Worm (Caenorhabditis elegans): ENCODE measurements around the gene thn-5.
"Not testable (repeated sequence)": the region's sequence is repeated elsewhere in the genome, so short reads cannot be mapped to it uniquely, and the experiment has no call there.

ce11 chrIV:5261786-5262185 lies 31.2 kb downstream of the thn-5 start:
- TF ChIP-seq F22D6.2 (tag; optimal IDR thresholded peaks at IDR 0.05); bed-2 (GFP tag; IDR thresholded peaks at IDR 0.05); sea-2 (GFP tag; IDR thresholded peaks at IDR 0.05); let-526 (GFP tag; IDR thresholded peaks at IDR 0.05); pha-4 (tag; optimal IDR thresholded peaks at IDR 0.05); F23B12.7 (tag; optimal IDR thresholded peaks at IDR 0.05; ENCODE audit: insufficient read depth); nhr-179 (tag; optimal IDR thresholded peaks at IDR 0.05); mel-28 (tag; optimal IDR thresholded peaks at IDR 0.05; ENCODE audit: borderline replicate concordance); B0035.1 (tag; optimal IDR thresholded peaks at IDR 0.05); tlf-1 (GFP tag; optimal IDR thresholded peaks at IDR 0.05); ztf-28 (GFP tag; IDR thresholded peaks at IDR 0.05); rec-8 (tag; optimal IDR thresholded peaks at IDR 0.05); K12H6.12 (tag; optimal IDR thresholded peaks at IDR 0.05): not testable (repeated sequence)
- peak; percentile 68; the same call in 1 of the 2 replicates for TF ChIP-seq hsf-1 (GFP tag; IDR thresholded peaks at IDR 0.05)
